Fruit fly (Drosophila melanogaster) whole organism, adult: ENCODE measurements around the gene PolA1.

Experiments
- bab1 ChIP-seq: fragments of 200-800 bp; sonication (Bioruptor generic); optimal IDR thresholded peaks from 3 replicates; lab custom pipeline; 2019; ENCODE audit warnings: missing biosample characterization, mild to moderate bottlenecking, missing genetic modification characterization, moderate library complexity
- tj ChIP-seq: fragments of 200-800 bp; sonication (Bioruptor generic); optimal IDR thresholded peaks from 3 replicates; lab custom pipeline; 2017; ENCODE audit warnings: missing biosample characterization, mild to moderate bottlenecking, missing genetic modification characterization, moderate library complexity

- TF ChIP-seq bab1 (GFP tag; lab: Kevin White, UChicago), result no peak
- peak; percentile 92 for TF ChIP-seq tj (GFP tag; lab: Kevin White, UChicago)
Observed at dm6 chr3R:21628213-21628800, 43.2 kb downstream of the PolA1 start.
